Worm (Caenorhabditis elegans): ENCODE results near the gene K05F1.14.

K05F1.14 gene

ce11 chrII:5785504-5785903 lies 6.9 kb downstream of the K05F1.14 start:
- TF ChIP-seq mep-1 (tag; optimal IDR thresholded peaks at IDR 0.05) (no peak), egl-27 (tag; optimal IDR thresholded peaks at IDR 0.05) (no peak), pax-3 (tag; optimal IDR thresholded peaks at IDR 0.05) (no peak), C04F5.9 (tag; optimal IDR thresholded peaks at IDR 0.05) (no peak)

DNA sequence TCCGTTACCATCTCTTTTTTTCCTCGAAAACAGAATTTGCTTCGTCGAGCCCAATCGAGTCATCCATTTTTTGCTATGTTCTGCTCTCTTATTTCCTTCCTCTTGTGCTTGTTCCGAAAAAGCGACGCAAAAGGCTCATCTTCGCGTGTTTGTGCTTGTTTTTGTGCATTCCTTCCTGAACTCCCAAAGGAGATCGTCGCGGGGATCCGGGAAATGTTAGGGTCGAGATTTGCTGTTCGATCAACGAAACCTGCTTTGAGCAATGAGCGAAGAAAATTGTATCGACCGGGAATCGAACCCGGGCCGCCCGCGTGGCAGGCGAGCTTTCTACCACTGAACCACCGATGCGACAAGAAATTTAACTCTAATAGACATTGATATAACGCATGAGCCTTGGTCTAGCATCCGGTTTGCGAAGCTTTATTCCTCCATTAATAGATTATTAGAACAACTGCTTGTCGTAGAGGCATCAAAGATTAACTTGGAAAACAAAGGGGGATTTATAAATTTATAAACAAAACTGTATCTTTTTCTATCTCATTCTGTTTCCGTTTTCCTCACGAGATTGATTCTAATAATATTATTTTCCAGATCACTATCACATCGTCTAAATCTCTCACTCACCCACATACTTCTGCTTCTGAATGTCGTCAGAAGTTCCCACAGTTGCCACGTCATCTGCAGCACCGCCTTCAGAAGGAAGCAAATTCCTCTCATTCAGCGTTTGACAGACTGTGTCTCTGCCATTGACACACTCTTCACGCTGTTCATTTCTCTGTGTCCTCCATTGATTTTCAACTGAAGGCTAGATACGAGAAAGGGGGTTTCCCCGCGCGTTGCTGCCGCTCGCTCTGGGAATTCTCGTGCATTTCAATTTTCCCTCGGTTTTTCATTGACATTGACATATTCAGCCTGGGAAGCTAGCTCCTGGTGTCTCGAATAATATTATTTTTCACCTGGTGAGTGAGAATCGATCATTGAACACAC lies 10.2 kb downstream of the K05F1.14 start, which contains the start of gene K05F1.6:
Gene K05F1.6, plus strand, starts transcription at position 586 of the 987 bp plus-strand sequence.
- TF ChIP-seq zag-1 (tag; optimal IDR thresholded peaks at IDR 0.05) (no peak), sptf-1 (tag; optimal IDR thresholded peaks at IDR 0.05) (no peak), pqm-1 (tag; optimal IDR thresholded peaks at IDR 0.05) (no peak), nhr-77 (tag; optimal IDR thresholded peaks at IDR 0.05) (no peak), dpl-1 (GFP tag; optimal IDR thresholded peaks at IDR 0.05) (peak in 1 of 3 experiments; percentile 8), aly-2 (tag; optimal IDR thresholded peaks at IDR 0.05) (no peak), zip-4 (GFP tag; optimal IDR thresholded peaks at IDR 0.05) (peak; percentile 19), C34B4.2 (tag; optimal IDR thresholded peaks at IDR 0.05) (no peak), blmp-1 (tag; optimal IDR thresholded peaks at IDR 0.05) (no peak), dsc-1 (tag; optimal IDR thresholded peaks at IDR 0.05) (peak; percentile 70), lin-14 (GFP tag; optimal IDR thresholded peaks at IDR 0.05) (peak; percentile 56), tlp-1 (tag; optimal IDR thresholded peaks at IDR 0.05) (no peak), egl-27 (tag; optimal IDR thresholded peaks at IDR 0.05) (no peak), egl-13 (tag; optimal IDR thresholded peaks at IDR 0.05) (peak; percentile 44), rnt-1 (tag; optimal IDR thresholded peaks at IDR 0.05) (peak; percentile 78), snpc-4 (tag; optimal IDR thresholded peaks at IDR 0.05) (no peak), snu-23 (GFP tag; optimal IDR thresholded peaks at IDR 0.05) (peak; percentile 20), fos-1 (tag; optimal IDR thresholded peaks at IDR 0.05) (peak; percentile 29), lin-39 (tag; optimal IDR thresholded peaks at IDR 0.05) (no peak), nhr-90 (tag; optimal IDR thresholded peaks at IDR 0.05; ENCODE audit: poor library complexity) (peak; percentile 65), pag-3 (tag; optimal IDR thresholded peaks at IDR 0.05; ENCODE audit: borderline replicate concordance, insufficient read depth) (no peak), efl-1 (optimal IDR thresholded peaks at IDR 0.05) (peak; percentile 40 to 69), efl-1 (GFP tag; optimal IDR thresholded peaks at IDR 0.05 in 1 of 2) (peak in 1 of 2 experiments; percentile 94), ceh-82 (tag; optimal IDR thresholded peaks at IDR 0.05) (peak in 2 of 3 experiments; percentile 32), fkh-10 (GFP tag; optimal IDR thresholded peaks at IDR 0.05) (no peak), ama-1 (optimal IDR thresholded peaks at IDR 0.05) (no peak), ztf-4 (tag; optimal IDR thresholded peaks at IDR 0.05) (peak; percentile 15), jun-1 (tag; optimal IDR thresholded peaks at IDR 0.05) (peak; percentile 1), unc-98 (GFP tag; IDR thresholded peaks at IDR 0.05) (0 out of 2 replicates have a peak, but pooled peaks have one; percentile 53), hlh-4 (tag; optimal IDR thresholded peaks at IDR 0.05) (no peak), nhr-20 (tag; optimal IDR thresholded peaks at IDR 0.05) (peak; percentile 55), lin-15B (tag; optimal IDR thresholded peaks at IDR 0.05) (no peak), alr-1 (tag; optimal IDR thresholded peaks at IDR 0.05; ENCODE audit: borderline replicate concordance) (no peak), fkh-8 (tag; optimal IDR thresholded peaks at IDR 0.05) (peak; percentile 41), mab-9 (GFP tag; IDR thresholded peaks at IDR 0.05) (no peak), isw-1 (GFP tag; IDR thresholded peaks at IDR 0.05) (0 out of 2 replicates have a peak, but pooled peaks have one; percentile 1), swsn-7 (tag; optimal IDR thresholded peaks at IDR 0.05) (peak; percentile 42), elt-3 (tag; optimal IDR thresholded peaks at IDR 0.05) (no peak), ceh-90 (tag; optimal IDR thresholded peaks at IDR 0.05) (no peak), hpl-2 (GFP tag; optimal IDR thresholded peaks at IDR 0.05) (no peak), unc-86 (tag; optimal IDR thresholded peaks at IDR 0.05) (peak; percentile 9), unc-30 (tag; optimal IDR thresholded peaks at IDR 0.05) (no peak), elt-2 (tag; optimal IDR thresholded peaks at IDR 0.05) (peak; percentile 70), C04F5.9 (tag; optimal IDR thresholded peaks at IDR 0.05) (no peak), nhr-47 (tag; optimal IDR thresholded peaks at IDR 0.05) (peak; percentile 73), ceh-8 (GFP tag; optimal IDR thresholded peaks at IDR 0.05) (peak; percentile 19)

Data from whole organism, L1 larva.